Fruit fly (Drosophila melanogaster): Measurements from ENCODE around the gene Tcs5.
A peak's percentile ranks its signal among the peaks of the same experiment; 100 is the strongest.

Gene Tcs5

DNA sequence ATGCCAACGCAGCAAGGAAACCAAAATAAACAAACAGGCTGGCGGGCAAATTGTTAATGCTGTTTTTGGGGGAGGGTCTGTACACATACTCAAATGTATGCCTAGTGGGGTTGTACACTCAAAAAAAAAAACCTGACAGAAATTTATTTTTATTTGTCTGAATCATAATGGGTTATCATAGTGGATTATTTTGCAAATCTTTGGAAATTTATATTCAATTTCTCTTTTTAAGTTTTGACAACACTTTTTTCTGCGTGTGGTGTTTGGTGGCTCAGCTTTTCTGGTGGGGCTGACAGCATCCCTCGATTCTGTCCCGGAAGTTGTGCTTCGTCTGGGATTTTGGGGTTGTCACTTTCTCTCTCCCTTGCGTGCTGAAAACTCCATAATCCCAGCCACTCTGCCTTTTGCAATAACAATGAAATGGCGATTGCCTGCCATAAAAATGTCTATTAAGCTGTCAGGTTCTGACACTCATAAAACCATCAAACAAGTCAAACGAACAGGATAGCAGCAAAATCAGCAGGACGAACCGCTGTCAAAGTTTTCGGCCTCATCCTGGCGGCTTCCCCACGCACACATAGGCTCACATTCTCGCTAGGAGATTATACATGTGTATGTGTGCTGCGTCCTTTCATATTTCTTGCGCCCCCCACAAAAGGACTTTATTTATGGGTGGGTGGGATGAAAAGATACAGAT is 15.9 kb upstream of the Tcs5 start (continued):
- TF ChIP-seq CrebB (tag; optimal IDR thresholded peaks at IDR 0.05) (peak; percentile 56), wor (GFP tag; IDR thresholded peaks at IDR 0.05) (peak; percentile 58), bigmax (GFP tag; optimal IDR thresholded peaks at IDR 0.05) (no peak), CG14710 (tag; optimal IDR thresholded peaks at IDR 0.05) (peak; percentile 51), Hr39 (optimal IDR thresholded peaks at IDR 0.05) (no peak), Ada2b (GFP tag; IDR thresholded peaks at IDR 0.05) (peak; percentile 84), CG30431 (GFP tag; optimal IDR thresholded peaks at IDR 0.05) (peak; percentile 20), knrl (GFP tag; IDR thresholded peaks at IDR 0.05; ENCODE audit: partially characterized antibody) (no peak), Blimp-1 (GFP tag; optimal IDR thresholded peaks at IDR 0.05) (peak; percentile 74), Dbx (GFP tag; IDR thresholded peaks at IDR 0.05) (peak; percentile 91), dysf (GFP tag; IDR thresholded peaks at IDR 0.05) (peak; percentile 88), Ets97D (GFP tag; optimal IDR thresholded peaks at IDR 0.05) (peak; percentile 37), CG18262 (tag; optimal IDR thresholded peaks at IDR 0.05) (peak; percentile 37), Deaf1 (tag; optimal IDR thresholded peaks at IDR 0.05) (no peak), E2f1 (GFP tag; IDR thresholded peaks at IDR 0.05) (peak; percentile 81), nerfin-1 (tag; optimal IDR thresholded peaks at IDR 0.05) (peak; percentile 58), Awh (GFP tag; IDR thresholded peaks at IDR 0.05) (peak; percentile 79), Antp (GFP tag; optimal IDR thresholded peaks at IDR 0.05) (peak; percentile 75), PHDP (tag; optimal IDR thresholded peaks at IDR 0.05) (peak; percentile 77), pzg (GFP tag; optimal IDR thresholded peaks at IDR 0.05) (no peak), lbe (GFP tag; optimal IDR thresholded peaks at IDR 0.05) (no peak), tin (GFP tag; optimal IDR thresholded peaks at IDR 0.05) (peak; percentile 70), sqz (GFP tag; optimal IDR thresholded peaks at IDR 0.05) (no peak), cad (GFP tag; optimal IDR thresholded peaks at IDR 0.05) (no peak), bbx (GFP tag; IDR thresholded peaks at IDR 0.05; ENCODE audit: partially characterized antibody) (no peak), CG6854 (GFP tag; optimal IDR thresholded peaks at IDR 0.05) (peak; percentile 77), CG15479 (GFP tag; optimal IDR thresholded peaks at IDR 0.05) (no peak), wek (GFP tag; optimal IDR thresholded peaks at IDR 0.05) (no peak), Aef1 (GFP tag; IDR thresholded peaks at IDR 0.05) (no peak; the same call in 1 of the 3 replicates), Myb (GFP tag; optimal IDR thresholded peaks at IDR 0.05) (peak; percentile 57), CG17802 (tag; optimal IDR thresholded peaks at IDR 0.05) (peak; percentile 32), Eip74EF (GFP tag; optimal IDR thresholded peaks at IDR 0.05) (peak in 1 of 2 experiments; percentile 32), trem (tag; optimal IDR thresholded peaks at IDR 0.05) (no peak), CG8765 (GFP tag; IDR thresholded peaks at IDR 0.05) (peak; percentile 54; the same call in 1 of the 2 replicates), ttk (GFP tag; IDR thresholded peaks at IDR 0.05) (no peak; the same call in 1 of the 2 replicates), row (GFP tag; IDR thresholded peaks at IDR 0.05) (peak; percentile 93), Hey (tag; optimal IDR thresholded peaks at IDR 0.05) (peak; percentile 2), NC2α (GFP tag; optimal IDR thresholded peaks at IDR 0.05) (peak; percentile 12), tap (tag; optimal IDR thresholded peaks at IDR 0.05) (peak; percentile 39), esg (GFP tag; conservative IDR thresholded peaks at IDR 0.05) (peak; percentile 78), sc (optimal IDR thresholded peaks at IDR 0.05) (no peak), sc (GFP tag; optimal IDR thresholded peaks at IDR 0.05) (no peak), bab2 (GFP tag; optimal IDR thresholded peaks at IDR 0.05) (peak; percentile 69), CG8359 (GFP tag; optimal IDR thresholded peaks at IDR 0.05; ENCODE audit: borderline replicate concordance) (no peak), CG13775 (GFP tag; optimal IDR thresholded peaks at IDR 0.05) (peak; percentile 62), al (GFP tag; IDR thresholded peaks at IDR 0.05) (no peak), Kr (GFP tag; optimal IDR thresholded peaks at IDR 0.05) (no peak), abd-A (tag; optimal IDR thresholded peaks at IDR 0.05) (peak; percentile 100), NfI (GFP tag; optimal IDR thresholded peaks at IDR 0.05) (peak; percentile 61), CG8089 (GFP tag; optimal IDR thresholded peaks at IDR 0.05) (peak; percentile 54)

Data from whole organism, embryonic.